Worm (Caenorhabditis elegans): ENCODE results near the gene K02D10.8.

- TF ChIP-seq him-1 (tag; optimal IDR thresholded peaks at IDR 0.05) = no peak
- TF ChIP-seq K12H6.12 (tag; optimal IDR thresholded peaks at IDR 0.05) = no peak
- TF ChIP-seq somi-1 (GFP tag; optimal IDR thresholded peaks at IDR 0.05) = no peak
- no peak for TF ChIP-seq ets-4 (GFP tag; optimal IDR thresholded peaks at IDR 0.05)
- TF ChIP-seq rpc-1 (optimal IDR thresholded peaks at IDR 0.05) = no peak
- no peak for TF ChIP-seq rpc-1 (tag; optimal IDR thresholded peaks at IDR 0.05)
- no peak for TF ChIP-seq snpc-1.3 (tag; optimal IDR thresholded peaks at IDR 0.05; ENCODE audit: insufficient read depth)
- TF ChIP-seq unc-62 (GFP tag; optimal IDR thresholded peaks at IDR 0.05) = no peak
- no peak for TF ChIP-seq xnd-1 (tag; optimal IDR thresholded peaks at IDR 0.05)
These were observed 37.6 kb upstream of the K02D10.8 start for ce11 chrIII:8748620-8749019.

Measured in whole organism, young adult.